Worm (Caenorhabditis elegans) whole organism, L4/young adult: ENCODE measurements around the gene end-3.
A peak's percentile ranks its signal among the peaks of the same experiment; 100 is the strongest.
"Not testable (repeated sequence)": the region's sequence is repeated elsewhere in the genome, so short reads cannot be mapped to it uniquely, and the experiment has no call there.

Experiments
- W03F9.2 ChIP-seq: fragments of 150-350 bp; optimal IDR thresholded peaks from 2 replicates; lab custom pipeline; 2014; ENCODE audit warnings: missing biosample characterization, missing genetic modification characterization
- dao-5 ChIP-seq: sonication (generic microtip); optimal IDR thresholded peaks from 2 replicates; lab custom pipeline; 2016; ENCODE audit warnings: missing genotype, missing genetic modification characterization, moderate library complexity, missing compliant biosample characterization
- him-1 ChIP-seq: sonication (generic microtip); optimal IDR thresholded peaks from 2 replicates; lab custom pipeline; 2016; ENCODE audit warnings: missing genotype, missing genetic modification reagents, missing genetic modification characterization, missing compliant biosample characterization

Gene end-3

ce11 chrV:14011427-14011826 is 3.1 kb upstream of the end-3 start:
- no peak for TF ChIP-seq him-1 (tag; lab: Kevin White, UChicago)
- no peak for TF ChIP-seq dao-5 (tag; lab: Kevin White, UChicago)
- TF ChIP-seq W03F9.2 (tag; lab: Kevin White, UChicago) = no peak

- TF ChIP-seq him-1 (tag; lab: Kevin White, UChicago) (peak; percentile 68), W03F9.2 (tag; lab: Kevin White, UChicago) (peak; percentile 77), dao-5 (tag; lab: Kevin White, UChicago) (no peak)
Measured at ce11 chrV:14012002-14012554, 2.4 kb upstream of the end-3 start, which contains the start of the genes ddx-17 and aip-1. Gene ddx-17, minus strand, starts transcription at chrV:14012052. Gene aip-1, plus strand, starts transcription at chrV:14012333.

ce11 chrV:14013638-14014037 is 857 bp upstream of the end-3 start:
- TF ChIP-seq W03F9.2 (tag; lab: Kevin White, UChicago) (no peak), dao-5 (tag; lab: Kevin White, UChicago) (no peak), him-1 (tag; lab: Kevin White, UChicago) (no peak)

ce11 chrV:14017476-14017875 is 3.0 kb downstream of the end-3 start, which contains the start of gene srh-308:
Gene srh-308, minus strand, starts transcription at chrV:14017576.
- TF ChIP-seq W03F9.2 (tag; lab: Kevin White, UChicago) = no peak
- no peak for TF ChIP-seq him-1 (tag; lab: Kevin White, UChicago)
- no peak for TF ChIP-seq dao-5 (tag; lab: Kevin White, UChicago)

- TF ChIP-seq dao-5 (tag; lab: Kevin White, UChicago) = no peak
- no peak for TF ChIP-seq him-1 (tag; lab: Kevin White, UChicago)
- TF ChIP-seq W03F9.2 (tag; lab: Kevin White, UChicago) = no peak
Measured at ce11 chrV:14018640-14019039, 4.1 kb downstream of the end-3 start, which contains the start of the genes mtl-2 and T08G5.1. Gene mtl-2, minus strand, starts transcription at chrV:14018673. Gene T08G5.1, plus strand, starts transcription at chrV:14018766.

- TF ChIP-seq dao-5 (tag; lab: Kevin White, UChicago) (no peak), him-1 (tag; lab: Kevin White, UChicago) (no peak), W03F9.2 (tag; lab: Kevin White, UChicago) (no peak)
Measured at ce11 chrV:14023074-14023473, 8.6 kb downstream of the end-3 start, which contains the start of gene T08G5.15. Gene T08G5.15, minus strand, starts transcription at chrV:14023174.

- TF ChIP-seq W03F9.2 (tag; lab: Kevin White, UChicago) (no peak), him-1 (tag; lab: Kevin White, UChicago) (no peak), dao-5 (tag; lab: Kevin White, UChicago) (no peak)
Measured at ce11 chrV:14026194-14026593, 11.7 kb downstream of the end-3 start, which contains the start of gene T08G5.2. Gene T08G5.2, minus strand, starts transcription at chrV:14026294.

ce11 chrV:14027384-14027783 is 12.9 kb downstream of the end-3 start, which contains the start of gene T08G5.3:
Gene T08G5.3, minus strand, starts transcription at chrV:14027484.
- TF ChIP-seq W03F9.2 (tag; lab: Kevin White, UChicago) (no peak), dao-5 (tag; lab: Kevin White, UChicago) (no peak), him-1 (tag; lab: Kevin White, UChicago) (no peak)

ce11 chrV:14028256-14028743 is 13.8 kb downstream of the end-3 start:
- TF ChIP-seq dao-5 (tag; lab: Kevin White, UChicago) = peak; percentile 20
- no peak for TF ChIP-seq W03F9.2 (tag; lab: Kevin White, UChicago)

ce11 chrV:14033649-14034048 is 19.2 kb downstream of the end-3 start, which contains the start of gene ins-10:
Gene ins-10, plus strand, starts transcription at chrV:14033949.
- no peak for TF ChIP-seq W03F9.2 (tag; lab: Kevin White, UChicago)
- TF ChIP-seq him-1 (tag; lab: Kevin White, UChicago) = no peak
- no peak for TF ChIP-seq dao-5 (tag; lab: Kevin White, UChicago)

ce11 chrV:14038328-14039084 is 24.0 kb downstream of the end-3 start, which contains the start of gene vps-39:
Gene vps-39, minus strand, starts transcription at chrV:14038378.
- TF ChIP-seq dao-5, him-1, W03F9.2 (tag; lab: Kevin White, UChicago): not testable (repeated sequence)

ce11 chrV:14049274-14049673 is 34.8 kb downstream of the end-3 start, which contains the start of gene F58D12.1:
Gene F58D12.1, plus strand, starts transcription at chrV:14049574.
- not testable (repeated sequence) for TF ChIP-seq W03F9.2, dao-5, him-1 (tag; lab: Kevin White, UChicago)

- peak; percentile 71 for TF ChIP-seq W03F9.2 (tag; lab: Kevin White, UChicago)
- peak; percentile 65 for TF ChIP-seq him-1 (tag; lab: Kevin White, UChicago)
Measured at ce11 chrV:14055097-14055496, 40.6 kb downstream of the end-3 start.
